Fruit fly (Drosophila melanogaster) whole organism, embryonic: ENCODE results near the gene CG15767.

Experiments used
- Adf1 ChIP-seq: fragments of 200-800 bp; sonication (Bioruptor generic); IDR thresholded peaks from 2 replicates; pipeline ENCODE4 v1.3.6; 2022; ENCODE audit warnings: missing biosample characterization, missing genetic modification characterization
- Blimp-1 ChIP-seq: fragments of 200-800 bp; sonication (Bioruptor generic); optimal IDR thresholded peaks from 3 replicates; lab custom pipeline; 2018; ENCODE audit warnings: missing biosample characterization, missing genetic modification characterization, mild to moderate bottlenecking, moderate library complexity, missing genetic modification reagents
- C15 ChIP-seq: fragments of 200-800 bp; sonication (Bioruptor generic); IDR thresholded peaks from 3 replicates; pipeline ENCODE4 v1.3.6; 2022; ENCODE audit warnings: missing biosample characterization, missing genetic modification characterization
- CG10431 ChIP-seq: fragments of 200-800 bp; sonication (Bioruptor generic); optimal IDR thresholded peaks from 3 replicates; lab custom pipeline; 2018; ENCODE audit warnings: missing biosample characterization, mild to moderate bottlenecking, missing genetic modification characterization
- CG10543 ChIP-seq: fragments of 200-800 bp; sonication (Bioruptor generic); optimal IDR thresholded peaks from 3 replicates; lab custom pipeline; 2017; ENCODE audit warnings: missing biosample characterization, mild to moderate bottlenecking, missing genetic modification characterization, moderate library complexity
- CG11723 ChIP-seq: fragments of 200-800 bp; sonication (Bioruptor generic); optimal IDR thresholded peaks from 2 replicates; lab custom pipeline; 2017; ENCODE audit warnings: missing biosample characterization, mild to moderate bottlenecking, missing genetic modification characterization
- CG12659 ChIP-seq: fragments of 200-800 bp; sonication (Bioruptor generic); optimal IDR thresholded peaks from 3 replicates; lab custom pipeline; 2017; ENCODE audit warnings: mild to moderate bottlenecking, missing biosample characterization, missing genetic modification reagents, missing genetic modification characterization
- CG14710 ChIP-seq: fragments of 200-800 bp; sonication (Bioruptor generic); optimal IDR thresholded peaks from 3 replicates; lab custom pipeline; 2019; ENCODE audit warnings: missing biosample characterization, mild to moderate bottlenecking, missing genetic modification characterization, moderate library complexity
- CG16813 ChIP-seq: fragments of 200-800 bp; sonication (Bioruptor generic); IDR thresholded peaks from 3 replicates; pipeline ENCODE4 v1.3.6; 2022; ENCODE audit warnings: missing biosample characterization, missing genetic modification characterization; ENCODE audit not compliant: partially characterized antibody
- CG17912 ChIP-seq: fragments of 200-800 bp; sonication (Bioruptor generic); optimal IDR thresholded peaks from 2 replicates; lab custom pipeline; 2018; ENCODE audit warnings: missing biosample characterization, mild to moderate bottlenecking, missing genetic modification characterization
- CG18262 ChIP-seq: fragments of 200-800 bp; optimal IDR thresholded peaks from 3 replicates; lab custom pipeline; 2019; ENCODE audit warnings: missing biosample characterization, mild to moderate bottlenecking, missing genetic modification characterization, moderate library complexity
- CG2712 ChIP-seq: fragments of 200-800 bp; optimal IDR thresholded peaks from 3 replicates; lab custom pipeline; 2019; ENCODE audit warnings: missing biosample characterization, mild to moderate bottlenecking, missing genetic modification characterization, moderate library complexity
- CG4424 ChIP-seq: fragments of 200-800 bp; sonication (Bioruptor generic); optimal IDR thresholded peaks from 3 replicates; lab custom pipeline; 2016; ENCODE audit warnings: missing biosample characterization, missing genetic modification characterization
- CG6765 ChIP-seq: fragments of 200-800 bp; sonication (Bioruptor generic); optimal IDR thresholded peaks from 3 replicates; lab custom pipeline; 2017; ENCODE audit warnings: missing biosample characterization, mild to moderate bottlenecking, missing genetic modification characterization
- CG7372 ChIP-seq: fragments of 200-800 bp; sonication (Bioruptor generic); IDR thresholded peaks from 2 replicates; pipeline ENCODE4 v1.3.6; 2022; ENCODE audit warnings: missing biosample characterization, missing genetic modification characterization
- CG7928 ChIP-seq: fragments of 200-800 bp; sonication (Bioruptor generic); optimal IDR thresholded peaks from 2 replicates; lab custom pipeline; 2017; ENCODE audit warnings: missing biosample characterization, mild to moderate bottlenecking, missing genetic modification characterization
- CG8281 ChIP-seq: fragments of 200-800 bp; sonication (Bioruptor generic); optimal IDR thresholded peaks from 2 replicates; lab custom pipeline; 2018; ENCODE audit warnings: missing biosample characterization, mild to moderate bottlenecking, missing genetic modification characterization, moderate library complexity
- Ets65A ChIP-seq: fragments of 200-800 bp; sonication (Bioruptor generic); peaks from one replicate; lab custom pipeline; 2016; ENCODE audit warnings: missing biosample characterization, missing genetic modification characterization
- Fer1 ChIP-seq: fragments of 200-800 bp; sonication (Bioruptor generic); optimal IDR thresholded peaks from 2 replicates; lab custom pipeline; 2017; ENCODE audit warnings: missing biosample characterization, mild to moderate bottlenecking, missing genetic modification characterization
- HHEX ChIP-seq: fragments of 200-800 bp; sonication (Bioruptor generic); optimal IDR thresholded peaks from 3 replicates; lab custom pipeline; 2017; ENCODE audit warnings: missing biosample characterization, mild to moderate bottlenecking, missing genetic modification characterization, missing genetic modification reagents
- HmgZ ChIP-seq: fragments of 200-800 bp; sonication (Bioruptor generic); optimal IDR thresholded peaks from 2 replicates; lab custom pipeline; 2018; ENCODE audit warnings: missing biosample characterization, mild to moderate bottlenecking, missing genetic modification characterization
- Hr78 ChIP-seq, 2 experiments: fragments of 200-800 bp in 1 of 2; fragments of >200 bp in 1 of 2; sonication (Bioruptor generic) in 1 of 2; optimal IDR thresholded peaks; 2 replicates each; lab custom pipeline; 2017 to 2019; ENCODE audit warnings: missing biosample characterization in 2 of 2, missing genetic modification characterization in 2 of 2, mild to moderate bottlenecking in 1 of 2, moderate library complexity in 1 of 2
- Lim3 ChIP-seq: fragments of 200-800 bp; sonication (Bioruptor generic); IDR thresholded peaks from 2 replicates; pipeline ENCODE4 v1.3.6; 2022; ENCODE audit warnings: missing biosample characterization, missing genetic modification characterization
- Nf-YC ChIP-seq: fragments of 200-800 bp; optimal IDR thresholded peaks from 3 replicates; lab custom pipeline; 2019; ENCODE audit warnings: missing biosample characterization, mild to moderate bottlenecking, missing genetic modification characterization, moderate library complexity
- Pdp1 ChIP-seq, 2 experiments: fragments of 200-800 bp; sonication (Bioruptor generic); optimal IDR thresholded peaks; 3 replicates each; lab custom pipeline; 2016; ENCODE audit warnings: missing biosample characterization in 2 of 2, missing genetic modification characterization in 2 of 2, mild to moderate bottlenecking in 1 of 2, moderate library complexity in 1 of 2
- Side ChIP-seq: fragments of 200-800 bp; sonication (Bioruptor generic); optimal IDR thresholded peaks from 2 replicates; lab custom pipeline; 2016; ENCODE audit warnings: missing biosample characterization, missing genetic modification characterization
- Sox100B ChIP-seq: fragments of 200-800 bp; sonication (Bioruptor generic); optimal IDR thresholded peaks from 3 replicates; lab custom pipeline; 2018; ENCODE audit warnings: missing biosample characterization, mild to moderate bottlenecking, missing genetic modification characterization
- Trl ChIP-seq, 3 experiments: fragments of >200 bp in 2 of 3; fragments of 200-800 bp in 1 of 3; sonication (Bioruptor generic) in 1 of 3; optimal IDR thresholded peaks; 2 replicates in 1 of 3; 3 replicates in 2 of 3; lab custom pipeline; 2016 to 2017; ENCODE audit warnings: missing biosample characterization in 1 of 3, missing genetic modification characterization in 1 of 3
- bcd ChIP-seq: fragments of 200-800 bp; sonication (Bioruptor generic); optimal IDR thresholded peaks from 2 replicates; lab custom pipeline; 2017; ENCODE audit warnings: missing biosample characterization, mild to moderate bottlenecking, missing genetic modification characterization
- fd3F ChIP-seq: fragments of 200-800 bp; sonication (Bioruptor generic); optimal IDR thresholded peaks from 2 replicates; lab custom pipeline; 2018; ENCODE audit warnings: missing biosample characterization, mild to moderate bottlenecking, missing genetic modification characterization, moderate library complexity
- fu2 ChIP-seq: fragments of 200-800 bp; sonication (Bioruptor generic); optimal IDR thresholded peaks from 2 replicates; lab custom pipeline; 2016; ENCODE audit warnings: missing biosample characterization, missing genetic modification characterization
- gsb-n ChIP-seq: fragments of 200-800 bp; sonication (Bioruptor generic); optimal IDR thresholded peaks from 3 replicates; lab custom pipeline; 2018; ENCODE audit warnings: missing biosample characterization, mild to moderate bottlenecking, missing genetic modification characterization
- hbn ChIP-seq: fragments of 200-800 bp; sonication (Bioruptor generic); IDR thresholded peaks from 2 replicates; pipeline ENCODE4 v1.3.6; 2022; ENCODE audit warnings: missing biosample characterization, missing genetic modification characterization; ENCODE audit not compliant: partially characterized antibody
- ind ChIP-seq: fragments of 200-800 bp; sonication (Bioruptor generic); optimal IDR thresholded peaks from 3 replicates; lab custom pipeline; 2016; ENCODE audit warnings: missing biosample characterization, missing genetic modification characterization
- inv ChIP-seq: fragments of 200-800 bp; sonication (Bioruptor generic); IDR thresholded peaks from 2 replicates; pipeline ENCODE4 v1.3.6; 2022; ENCODE audit warnings: missing biosample characterization, missing genetic modification characterization; ENCODE audit not compliant: partially characterized antibody
- klu ChIP-seq: fragments of 200-800 bp; sonication (Bioruptor generic); IDR thresholded peaks from 2 replicates; pipeline ENCODE4 v1.3.6; 2022; ENCODE audit warnings: missing biosample characterization, missing genetic modification characterization
- lilli ChIP-seq: fragments of 200-800 bp; sonication (Bioruptor generic); optimal IDR thresholded peaks from 3 replicates; lab custom pipeline; 2016; ENCODE audit warnings: missing biosample characterization, missing genetic modification characterization
- pfk ChIP-seq: fragments of 200-800 bp; sonication (Bioruptor generic); optimal IDR thresholded peaks from 2 replicates; lab custom pipeline; 2018; ENCODE audit warnings: missing biosample characterization, mild to moderate bottlenecking, missing genetic modification characterization, moderate library complexity
- seq ChIP-seq: fragments of 200-800 bp; sonication (Bioruptor generic); IDR thresholded peaks from 2 replicates; pipeline ENCODE4 v1.3.6; 2022; ENCODE audit warnings: missing biosample characterization, missing genetic modification characterization
- sr ChIP-seq: fragments of 200-800 bp; sonication (Bioruptor generic); IDR thresholded peaks from 3 replicates; pipeline ENCODE4 v1.3.6; 2022; ENCODE audit warnings: missing biosample characterization, missing genetic modification characterization
- trh ChIP-seq: fragments of 200-800 bp; sonication (Bioruptor generic); optimal IDR thresholded peaks from 2 replicates; lab custom pipeline; 2016; ENCODE audit warnings: missing biosample characterization, missing genetic modification characterization
- tup ChIP-seq: fragments of 200-800 bp; sonication (Bioruptor generic); optimal IDR thresholded peaks from 2 replicates; lab custom pipeline; 2016; ENCODE audit warnings: missing biosample characterization, mild to moderate bottlenecking, missing genetic modification characterization, moderate library complexity
- vvl ChIP-seq: fragments of 200-800 bp; sonication (Bioruptor generic); IDR thresholded peaks from 2 replicates; pipeline ENCODE4 v1.3.6; 2022; ENCODE audit warnings: missing biosample characterization, missing genetic modification characterization

CG15767 gene

dm6 chrX:5770730-5771181 is 18.5 kb upstream of the CG15767 start, which contains the start of gene CG3097 (continued):
- TF ChIP-seq HHEX (GFP tag; lab: Kevin White, UChicago) (no peak), klu (GFP tag; lab: Robert Waterston, UW) (peak; percentile 76), Nf-YC (tag; lab: Kevin White, UChicago) (peak; percentile 19), sr (GFP tag; lab: Robert Waterston, UW) (peak; percentile 99), seq (GFP tag; lab: Robert Waterston, UW) (no peak)

- TF ChIP-seq Trl (optimal IDR thresholded peaks at IDR 0.05; lab: Kevin White, UChicago): peak in 1 of 2 experiments; percentile 48
- TF ChIP-seq Trl (GFP tag; optimal IDR thresholded peaks at IDR 0.05; lab: Kevin White, UChicago): no peak
- TF ChIP-seq CG11723 (GFP tag; lab: Kevin White, UChicago): no peak
- peak; percentile 38 for TF ChIP-seq CG10431 (GFP tag; lab: Kevin White, UChicago)
- TF ChIP-seq CG7372 (GFP tag; lab: Robert Waterston, UW): no peak
- peak; percentile 98 for TF ChIP-seq Blimp-1 (GFP tag; lab: Kevin White, UChicago)
Measured at dm6 chrX:5772409-5772808, 16.9 kb upstream of the CG15767 start.

- TF ChIP-seq fu2 (GFP tag; lab: Kevin White, UChicago) (no peak), bcd (GFP tag; lab: Kevin White, UChicago) (no peak), gsb-n (tag; lab: Kevin White, UChicago) (no peak), CG8281 (tag; lab: Kevin White, UChicago) (peak; percentile 40), inv (no peak), vvl (GFP tag; lab: Robert Waterston, UW) (peak; percentile 22; the same call in 1 of the 2 replicates), CG16813 (no peak), tup (GFP tag; lab: Kevin White, UChicago) (no peak), CG6765 (GFP tag; lab: Kevin White, UChicago) (no peak), trh (no peak), CG17912 (no peak), Pdp1 (GFP tag; optimal IDR thresholded peaks at IDR 0.05; lab: Kevin White, UChicago) (no peak), hbn (GFP tag; lab: Robert Waterston, UW) (no peak), HmgZ (tag; lab: Kevin White, UChicago) (no peak)
Measured at dm6 chrX:5776547-5776946, 12.7 kb upstream of the CG15767 start, which contains the start of gene CG42264. TSS of gene CG42264 (minus strand) at chrX:5776647.

dm6 chrX:5781520-5781919 is 7.8 kb upstream of the CG15767 start, which contains the start of gene CG3108:
TSS of gene CG3108 (minus strand) at chrX:5781620.
- no peak for TF ChIP-seq fd3F
- TF ChIP-seq CG11723 (GFP tag; lab: Kevin White, UChicago): no peak
- TF ChIP-seq CG18262: no peak
- TF ChIP-seq lilli (GFP tag; lab: Kevin White, UChicago): no peak
- no peak for TF ChIP-seq ind (GFP tag; lab: Kevin White, UChicago)
- no peak for TF ChIP-seq Lim3 (GFP tag; lab: Robert Waterston, UW)
- no peak for TF ChIP-seq Sox100B (GFP tag; lab: Kevin White, UChicago)
- no peak for TF ChIP-seq C15
- no peak for TF ChIP-seq Side (GFP tag; lab: Kevin White, UChicago)
- no peak for TF ChIP-seq Ets65A (GFP tag; lab: Kevin White, UChicago)
- no peak for TF ChIP-seq CG12659
- no peak for TF ChIP-seq Hr78 (GFP tag; optimal IDR thresholded peaks at IDR 0.05; lab: Kevin White, UChicago)
- TF ChIP-seq CG7928 (GFP tag; lab: Kevin White, UChicago): no peak
- TF ChIP-seq Adf1: no peak
- TF ChIP-seq CG14710 (tag; lab: Kevin White, UChicago): no peak
- TF ChIP-seq Fer1 (GFP tag; lab: Kevin White, UChicago): no peak
- TF ChIP-seq CG10543 (GFP tag; lab: Kevin White, UChicago): no peak
- TF ChIP-seq CG4424 (GFP tag; lab: Kevin White, UChicago): no peak
- no peak for TF ChIP-seq pfk (GFP tag; lab: Kevin White, UChicago)
- no peak for TF ChIP-seq CG2712 (tag; lab: Kevin White, UChicago)
